Fruit fly (Drosophila melanogaster): ENCODE results near the gene CG15546.

CG15546 gene

DNA sequence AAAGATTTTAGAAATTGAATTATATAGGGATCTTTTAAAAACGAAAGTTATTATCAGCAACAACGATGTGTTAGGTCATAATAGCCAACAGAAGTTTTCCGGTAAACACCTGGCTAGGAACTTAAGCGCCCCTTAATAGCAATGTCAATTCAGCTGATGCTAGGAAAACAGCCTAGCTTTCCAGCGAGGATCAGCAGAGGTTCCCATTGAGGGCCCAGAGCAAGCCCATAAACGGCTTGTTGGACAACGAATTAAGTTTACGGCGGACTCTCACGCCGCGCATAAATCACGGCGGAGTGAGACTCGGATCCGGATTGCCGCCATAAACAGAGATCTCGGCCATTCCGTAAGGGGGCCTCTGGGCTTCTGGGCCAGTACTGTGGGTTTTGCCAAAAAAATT is 37.7 kb upstream of the CG15546 start:
- peak; percentile 37 for TF ChIP-seq CG12768 (GFP tag; optimal IDR thresholded peaks at IDR 0.05)
- TF ChIP-seq cic (GFP tag; optimal IDR thresholded peaks at IDR 0.05) = peak; percentile 54
- peak; percentile 29 for TF ChIP-seq CG33017 (tag; optimal IDR thresholded peaks at IDR 0.05)
- TF ChIP-seq Crg-1 (GFP tag; optimal IDR thresholded peaks at IDR 0.05) = no peak
- no peak for TF ChIP-seq CG1620 (GFP tag; optimal IDR thresholded peaks at IDR 0.05)
- TF ChIP-seq CG7101 (tag; optimal IDR thresholded peaks at IDR 0.05) = peak; percentile 38
- peak; percentile 39 for TF ChIP-seq CG11617 (GFP tag; optimal IDR thresholded peaks at IDR 0.05)
- no peak for TF ChIP-seq kay (GFP tag; ENCODE audit: borderline replicate concordance)
- TF ChIP-seq CG7045 (GFP tag; optimal IDR thresholded peaks at IDR 0.05) = peak; percentile 62

DNA sequence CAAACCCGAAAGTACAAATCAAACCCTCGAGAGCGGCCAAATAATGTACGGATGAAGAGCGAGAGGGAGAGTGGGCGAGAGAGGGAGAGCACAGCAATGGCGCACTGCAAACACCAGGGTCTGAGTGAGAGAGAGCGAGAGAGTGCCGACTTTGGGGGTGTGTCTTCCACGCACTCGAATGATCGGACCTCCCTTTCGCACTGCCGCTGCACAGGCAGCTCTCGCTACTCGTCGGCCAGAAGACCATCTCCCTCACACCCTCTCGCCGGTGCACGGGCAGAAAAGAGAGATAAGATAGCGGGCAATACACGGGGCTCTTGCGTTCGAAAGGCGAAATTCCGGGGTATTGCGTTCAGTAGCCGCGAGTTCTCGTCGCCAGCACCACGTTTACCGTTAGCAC is 36.4 kb upstream of the CG15546 start, which contains the start of gene Ptx1:
Gene Ptx1, plus strand, starts transcription at position 353 of the 400 bp plus-strand sequence.
- no peak for TF ChIP-seq Hr96 (GFP tag; optimal IDR thresholded peaks at IDR 0.05)
- no peak for TF ChIP-seq kay (GFP tag; ENCODE audit: borderline replicate concordance)
- peak; percentile 1 for TF ChIP-seq toe (GFP tag; optimal IDR thresholded peaks at IDR 0.05)
- no peak for TF ChIP-seq CG1620 (GFP tag; optimal IDR thresholded peaks at IDR 0.05)
- no peak for TF ChIP-seq CG7101 (tag; optimal IDR thresholded peaks at IDR 0.05)
- peak; percentile 65 for TF ChIP-seq pad (GFP tag; optimal IDR thresholded peaks at IDR 0.05)
- TF ChIP-seq Mnt (GFP tag; optimal IDR thresholded peaks at IDR 0.05) = peak; percentile 29

DNA sequence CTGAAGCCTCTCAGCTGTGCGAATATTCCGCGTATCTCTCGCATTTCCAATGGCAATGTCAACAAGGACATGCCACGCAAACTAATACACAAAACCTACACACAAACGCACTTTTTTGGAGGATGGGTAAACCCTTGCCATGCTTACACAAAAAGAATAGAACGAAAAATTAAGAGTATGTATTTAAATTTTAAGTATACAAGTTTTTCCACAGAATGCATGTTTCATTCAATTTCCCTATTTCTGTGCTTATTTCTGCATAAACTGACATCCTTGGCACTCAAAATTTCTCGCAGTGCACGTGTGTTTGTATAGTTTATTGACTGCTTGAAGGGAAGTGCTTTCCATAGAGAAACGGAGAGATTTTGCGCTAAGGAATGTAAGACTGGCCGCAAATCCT is 33.9 kb upstream of the CG15546 start:
- TF ChIP-seq CG7045 (GFP tag; optimal IDR thresholded peaks at IDR 0.05) = no peak
- no peak for TF ChIP-seq Hr96 (GFP tag; optimal IDR thresholded peaks at IDR 0.05)
- TF ChIP-seq CG5204 (GFP tag; optimal IDR thresholded peaks at IDR 0.05) = no peak
- no peak for TF ChIP-seq pad (GFP tag; optimal IDR thresholded peaks at IDR 0.05)
- TF ChIP-seq Clk (GFP tag; optimal IDR thresholded peaks at IDR 0.05) = no peak
- no peak for TF ChIP-seq CG11617 (GFP tag; optimal IDR thresholded peaks at IDR 0.05)
- no peak for TF ChIP-seq cic (GFP tag; optimal IDR thresholded peaks at IDR 0.05)
- no peak for TF ChIP-seq CG12768 (GFP tag; optimal IDR thresholded peaks at IDR 0.05)
- TF ChIP-seq kay (GFP tag; ENCODE audit: borderline replicate concordance) = no peak
- no peak for TF ChIP-seq bab1 (GFP tag; optimal IDR thresholded peaks at IDR 0.05)
- TF ChIP-seq CG33017 (tag; optimal IDR thresholded peaks at IDR 0.05) = no peak
- TF ChIP-seq CG14711 (tag; optimal IDR thresholded peaks at IDR 0.05) = no peak

DNA sequence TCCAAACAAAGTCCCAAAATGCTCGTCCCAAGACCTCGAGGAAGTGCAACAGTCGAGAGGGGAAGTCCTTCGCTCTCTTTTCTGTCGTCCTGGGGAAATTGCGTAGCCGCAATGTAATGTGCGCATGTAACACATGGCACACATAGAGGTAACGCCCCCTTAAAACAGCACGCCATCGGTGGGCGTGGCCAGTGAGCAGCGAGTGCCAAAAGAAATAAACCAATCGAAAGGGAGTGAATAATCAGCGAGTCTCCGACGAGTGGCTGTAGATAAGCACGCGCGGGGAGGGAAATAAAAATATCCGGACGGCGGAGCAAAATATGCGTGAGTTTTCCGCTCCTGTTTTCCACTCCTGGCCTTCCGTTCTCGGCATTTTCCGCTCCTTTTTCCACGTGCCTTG is 33.0 kb upstream of the CG15546 start:
- TF ChIP-seq Mnt (GFP tag; optimal IDR thresholded peaks at IDR 0.05) = no peak
- TF ChIP-seq bab1 (GFP tag; optimal IDR thresholded peaks at IDR 0.05) = no peak
- TF ChIP-seq ovo (GFP tag; optimal IDR thresholded peaks at IDR 0.05) = no peak
- TF ChIP-seq Clk (GFP tag; optimal IDR thresholded peaks at IDR 0.05) = no peak
- TF ChIP-seq CG33017 (tag; optimal IDR thresholded peaks at IDR 0.05) = no peak
- no peak for TF ChIP-seq CG11617 (GFP tag; optimal IDR thresholded peaks at IDR 0.05)
- no peak for TF ChIP-seq CG12768 (GFP tag; optimal IDR thresholded peaks at IDR 0.05)
- peak; percentile 70 for TF ChIP-seq pad (GFP tag; optimal IDR thresholded peaks at IDR 0.05)

DNA sequence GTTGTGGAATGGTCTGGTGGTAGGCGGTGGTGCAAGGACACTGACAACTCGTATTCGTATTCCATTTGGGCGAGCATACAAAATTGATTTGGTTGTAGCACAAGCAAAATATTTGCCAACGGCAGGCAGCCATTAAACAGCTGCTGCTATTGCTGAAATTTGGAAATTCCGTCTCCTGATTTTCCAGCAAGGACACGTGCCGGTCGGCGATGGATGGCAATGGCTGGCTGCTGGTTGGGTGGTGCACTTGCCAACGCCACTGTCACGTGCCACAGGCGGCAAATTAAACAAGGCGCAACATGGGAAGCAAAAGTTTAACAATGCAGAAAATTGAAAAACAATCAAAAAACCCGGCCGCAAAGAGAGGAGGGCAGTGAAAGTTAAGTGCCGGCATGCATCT is 28.0 kb upstream of the CG15546 start:
- no peak for TF ChIP-seq Hr96 (GFP tag; optimal IDR thresholded peaks at IDR 0.05)
- TF ChIP-seq CG33017 (tag; optimal IDR thresholded peaks at IDR 0.05) = no peak
- TF ChIP-seq CG11617 (GFP tag; optimal IDR thresholded peaks at IDR 0.05) = no peak
- no peak for TF ChIP-seq Mnt (GFP tag; optimal IDR thresholded peaks at IDR 0.05)
- no peak for TF ChIP-seq tj (GFP tag; optimal IDR thresholded peaks at IDR 0.05)
- no peak for TF ChIP-seq CG5204 (GFP tag; optimal IDR thresholded peaks at IDR 0.05)
- no peak for TF ChIP-seq toe (GFP tag; optimal IDR thresholded peaks at IDR 0.05)
- no peak for TF ChIP-seq Clk (GFP tag; optimal IDR thresholded peaks at IDR 0.05)
- TF ChIP-seq CG12768 (GFP tag; optimal IDR thresholded peaks at IDR 0.05) = no peak
- no peak for TF ChIP-seq cnc (optimal IDR thresholded peaks at IDR 0.05)
- no peak for TF ChIP-seq cic (GFP tag; optimal IDR thresholded peaks at IDR 0.05)
- TF ChIP-seq Crg-1 (GFP tag; optimal IDR thresholded peaks at IDR 0.05) = no peak
- TF ChIP-seq pad (GFP tag; optimal IDR thresholded peaks at IDR 0.05) = no peak
- no peak for TF ChIP-seq ovo (GFP tag; optimal IDR thresholded peaks at IDR 0.05)

DNA sequence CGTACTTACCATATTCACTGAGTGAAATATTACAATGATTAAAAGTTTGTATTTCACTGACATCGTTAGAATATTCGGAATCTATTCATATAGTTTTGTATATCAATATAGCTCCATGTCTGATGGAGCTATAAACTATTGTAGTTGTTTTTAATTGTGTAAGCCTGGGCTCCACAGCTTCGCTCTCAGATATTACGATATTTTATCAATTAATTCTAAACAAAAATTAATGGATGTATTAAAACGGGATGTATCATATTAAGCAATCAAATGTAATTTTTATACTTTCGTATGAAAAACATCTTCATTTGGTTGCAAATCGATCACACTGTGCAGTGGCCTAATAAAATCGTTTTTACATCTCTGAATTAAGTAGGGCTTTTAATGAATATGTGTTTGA is 26.1 kb upstream of the CG15546 start, which contains the start of gene CG33483:
Gene CG33483, minus strand, starts transcription at position 101 of the 400 bp plus-strand sequence.
- TF ChIP-seq cic (GFP tag; optimal IDR thresholded peaks at IDR 0.05) = no peak
- no peak for TF ChIP-seq ovo (GFP tag; optimal IDR thresholded peaks at IDR 0.05)
- no peak for TF ChIP-seq Hr96 (GFP tag; optimal IDR thresholded peaks at IDR 0.05)
- TF ChIP-seq CG14711 (tag; optimal IDR thresholded peaks at IDR 0.05) = no peak
- no peak for TF ChIP-seq pad (GFP tag; optimal IDR thresholded peaks at IDR 0.05)
- TF ChIP-seq Crg-1 (GFP tag; optimal IDR thresholded peaks at IDR 0.05) = no peak
- TF ChIP-seq CG7045 (GFP tag; optimal IDR thresholded peaks at IDR 0.05) = no peak

DNA sequence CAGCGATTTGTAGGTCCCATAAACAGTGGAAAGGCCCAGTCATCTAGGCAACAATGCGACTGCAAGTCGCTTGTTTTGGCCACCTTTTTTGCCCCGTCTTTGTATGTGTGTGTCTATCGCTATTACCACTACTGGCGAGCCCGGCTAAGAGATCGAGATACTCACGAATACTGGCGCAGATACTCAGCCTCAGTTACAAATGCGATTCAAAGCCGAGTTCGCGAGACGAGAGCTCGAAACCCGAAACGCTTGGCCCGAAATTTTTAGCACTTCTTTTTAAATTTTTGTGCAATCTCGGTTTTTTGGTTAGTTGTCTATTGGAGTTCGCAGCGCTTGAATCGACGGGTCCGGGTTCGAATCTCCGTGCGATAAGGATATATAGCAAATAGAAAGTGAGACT is 17.8 kb upstream of the CG15546 start, which contains the start of gene Cyp4c3:
Gene Cyp4c3, plus strand, starts transcription at position 301 of the 400 bp plus-strand sequence.
- TF ChIP-seq tj (GFP tag; optimal IDR thresholded peaks at IDR 0.05) (no peak), cnc (optimal IDR thresholded peaks at IDR 0.05) (no peak), CG1620 (GFP tag; optimal IDR thresholded peaks at IDR 0.05) (no peak), Hr96 (GFP tag; optimal IDR thresholded peaks at IDR 0.05) (no peak), Crg-1 (GFP tag; optimal IDR thresholded peaks at IDR 0.05) (no peak), CG7101 (tag; optimal IDR thresholded peaks at IDR 0.05) (no peak), Mnt (GFP tag; optimal IDR thresholded peaks at IDR 0.05) (no peak), toe (GFP tag; optimal IDR thresholded peaks at IDR 0.05) (no peak)

Data from whole organism, adult.